Worm (Caenorhabditis elegans): ENCODE data around the gene ZK1290.13.

ce11 chrII:7505005-7505404, 29.8 kb upstream of the ZK1290.13 start, which contains the start of gene C28F5.1:
- TF ChIP-seq him-1 (tag; optimal IDR thresholded peaks at IDR 0.05) = no peak
- no peak for TF ChIP-seq W03F9.2 (tag; optimal IDR thresholded peaks at IDR 0.05)
